Worm (Caenorhabditis elegans): ENCODE data around the gene scd-1.
A peak's percentile ranks its signal among the peaks of the same experiment; 100 is the strongest.

scd-1 gene

DNA sequence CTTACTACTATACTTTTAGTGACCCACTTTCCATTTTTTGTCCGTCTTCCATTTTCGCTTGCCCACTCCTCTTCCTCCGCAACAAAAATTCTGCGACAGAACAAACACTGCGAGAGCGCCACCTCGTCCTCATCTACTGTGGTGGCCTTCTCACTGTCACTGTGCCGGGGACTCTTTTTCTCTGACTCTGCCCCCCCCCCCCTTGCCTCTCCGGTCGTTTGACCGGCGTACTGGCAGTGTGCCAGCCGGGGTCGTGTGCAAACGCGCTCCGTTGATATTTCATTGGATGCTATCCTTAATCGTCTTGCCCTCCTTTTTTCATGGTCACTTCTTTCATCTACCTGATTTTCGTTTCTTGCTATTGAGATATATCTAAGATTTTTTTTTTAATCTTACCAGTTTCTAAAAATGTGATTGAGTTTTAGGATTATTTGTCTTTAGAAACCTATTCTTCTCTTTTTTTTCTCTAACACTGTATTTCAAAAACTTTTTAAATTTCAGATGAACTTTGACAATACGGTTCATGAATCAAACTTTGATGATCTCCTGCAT lies 45.1 kb downstream of the scd-1 start, which contains the start of gene atf-6 (continued):
- TF ChIP-seq peb-1 (tag; optimal IDR thresholded peaks at IDR 0.05), result peak; percentile 67
- TF ChIP-seq nhr-23 (tag; optimal IDR thresholded peaks at IDR 0.05), result no peak
- peak; percentile 76 for TF ChIP-seq unc-55 (GFP tag; optimal IDR thresholded peaks at IDR 0.05)
- TF ChIP-seq alr-1 (tag; optimal IDR thresholded peaks at IDR 0.05), result no peak
- TF ChIP-seq mab-5 (tag; optimal IDR thresholded peaks at IDR 0.05), result peak; percentile 85
- TF ChIP-seq nhr-25 (tag; optimal IDR thresholded peaks at IDR 0.05), result no peak
- peak; percentile 83 for TF ChIP-seq C34F6.9 (tag; optimal IDR thresholded peaks at IDR 0.05)
- TF ChIP-seq nhr-129 (tag; optimal IDR thresholded peaks at IDR 0.05), result peak; percentile 86
- TF ChIP-seq unc-62 (GFP tag; optimal IDR thresholded peaks at IDR 0.05), result no peak
- TF ChIP-seq unc-39 (tag; optimal IDR thresholded peaks at IDR 0.05), result no peak
- TF ChIP-seq sma-9 (GFP tag; optimal IDR thresholded peaks at IDR 0.05), result peak; percentile 85
- no peak for TF ChIP-seq sma-9 (tag; optimal IDR thresholded peaks at IDR 0.05)
- no peak for TF ChIP-seq lin-39 (tag; optimal IDR thresholded peaks at IDR 0.05)
- no peak for TF ChIP-seq ztf-11 (tag; optimal IDR thresholded peaks at IDR 0.05)
- TF ChIP-seq sma-3 (GFP tag; optimal IDR thresholded peaks at IDR 0.05), result peak; percentile 93

DNA sequence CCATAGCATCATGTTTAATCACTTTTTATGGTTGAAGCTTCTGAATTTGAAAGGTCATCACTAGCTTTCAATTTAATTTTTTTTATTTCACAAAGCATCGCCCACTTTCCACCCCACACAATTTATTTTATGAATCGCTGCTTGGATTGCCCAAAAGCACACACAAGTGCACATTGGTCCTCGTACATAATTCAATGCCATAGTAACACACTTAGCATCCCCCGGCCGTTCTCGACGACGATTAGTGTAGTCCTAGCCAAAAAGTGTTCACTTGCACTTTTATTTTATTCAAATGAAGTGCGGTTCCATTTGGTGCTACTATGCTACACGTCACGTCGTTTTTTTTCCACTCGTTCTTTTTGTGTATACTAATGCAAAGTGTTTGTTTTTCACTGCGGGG lies 46.6 kb downstream of the scd-1 start:
- TF ChIP-seq zag-1 (tag; optimal IDR thresholded peaks at IDR 0.05) (no peak), crh-2 (tag; optimal IDR thresholded peaks at IDR 0.05) (no peak), elt-3 (tag; optimal IDR thresholded peaks at IDR 0.05) (no peak), ztf-1 (GFP tag; conservative IDR thresholded peaks at IDR 0.05) (no peak), nhr-6 (tag; optimal IDR thresholded peaks at IDR 0.05) (no peak), egl-27 (tag; optimal IDR thresholded peaks at IDR 0.05) (no peak), alr-1 (tag; optimal IDR thresholded peaks at IDR 0.05) (no peak), ztf-11 (tag; optimal IDR thresholded peaks at IDR 0.05) (no peak), snpc-4 (tag; optimal IDR thresholded peaks at IDR 0.05) (no peak)

DNA sequence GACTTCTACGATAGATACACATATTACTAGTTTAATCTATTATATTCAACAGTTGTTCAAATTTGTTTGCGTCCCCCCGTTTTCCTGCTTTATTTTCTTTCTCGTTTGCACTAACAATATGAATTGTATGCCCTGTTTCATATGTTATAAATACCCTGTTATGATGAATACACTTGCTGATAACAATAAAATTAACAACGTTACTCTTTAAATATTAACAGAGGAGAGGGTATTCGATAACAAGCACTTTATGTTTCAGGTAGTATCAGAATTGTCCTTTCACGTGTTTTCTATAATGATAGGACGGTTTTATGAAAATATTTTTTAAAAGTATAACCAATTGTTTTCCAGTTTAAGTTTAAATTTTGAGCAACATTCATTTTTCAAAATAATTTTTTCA lies 47.1 kb downstream of the scd-1 start:
- no peak for TF ChIP-seq R02D3.7 (tag; optimal IDR thresholded peaks at IDR 0.05)
- TF ChIP-seq snpc-4 (tag; optimal IDR thresholded peaks at IDR 0.05), result no peak
- TF ChIP-seq nhr-23 (tag; optimal IDR thresholded peaks at IDR 0.05), result no peak
- no peak for TF ChIP-seq nhr-21 (tag; optimal IDR thresholded peaks at IDR 0.05)
- no peak for TF ChIP-seq ztf-11 (tag; optimal IDR thresholded peaks at IDR 0.05)
- no peak for TF ChIP-seq nhr-10 (tag; optimal IDR thresholded peaks at IDR 0.05)
- TF ChIP-seq ceh-16 (tag; optimal IDR thresholded peaks at IDR 0.05), result no peak
- TF ChIP-seq mbf-1 (tag; optimal IDR thresholded peaks at IDR 0.05), result no peak
- TF ChIP-seq lin-13 (GFP tag; optimal IDR thresholded peaks at IDR 0.05), result no peak
- no peak for TF ChIP-seq mab-5 (tag; optimal IDR thresholded peaks at IDR 0.05)
- no peak for TF ChIP-seq lsy-2 (tag; optimal IDR thresholded peaks at IDR 0.05)
- no peak for TF ChIP-seq nhr-77 (tag; optimal IDR thresholded peaks at IDR 0.05)
- no peak for TF ChIP-seq ztf-4 (tag; optimal IDR thresholded peaks at IDR 0.05)
- no peak for TF ChIP-seq gmeb-1 (tag; optimal IDR thresholded peaks at IDR 0.05)
- TF ChIP-seq nhr-12 (tag; optimal IDR thresholded peaks at IDR 0.05), result no peak
- TF ChIP-seq aly-2 (tag; optimal IDR thresholded peaks at IDR 0.05), result no peak

DNA sequence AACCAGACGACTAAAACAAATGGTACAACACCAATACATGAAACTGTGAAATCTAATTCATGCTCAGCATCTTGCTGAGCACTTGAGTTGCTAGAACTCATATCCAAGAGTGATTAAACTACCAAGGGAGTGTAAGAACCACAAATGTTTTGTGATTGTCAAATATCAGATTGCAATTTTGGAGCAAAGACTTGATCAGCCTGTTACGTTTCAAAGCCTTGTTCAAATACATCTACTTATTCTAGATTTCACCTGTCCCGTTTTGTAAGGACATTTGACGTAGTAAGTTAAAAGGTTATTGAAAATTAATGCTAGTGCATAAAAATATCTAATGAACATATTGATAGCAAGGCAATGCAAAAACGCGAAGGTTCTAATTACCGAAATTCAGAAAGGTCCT lies 48.2 kb downstream of the scd-1 start, which contains the start of gene F45E6.1:
F45E6.1 (minus strand) TSS at position 101 of the 400 bp plus-strand sequence.
- TF ChIP-seq alr-1 (tag; optimal IDR thresholded peaks at IDR 0.05) (no peak), nhr-25 (tag; optimal IDR thresholded peaks at IDR 0.05) (no peak), sem-4 (tag; optimal IDR thresholded peaks at IDR 0.05) (no peak), sma-3 (GFP tag; optimal IDR thresholded peaks at IDR 0.05) (no peak), mab-5 (tag; optimal IDR thresholded peaks at IDR 0.05) (no peak), nhr-12 (tag; optimal IDR thresholded peaks at IDR 0.05) (no peak), ztf-1 (GFP tag; conservative IDR thresholded peaks at IDR 0.05) (no peak), elt-3 (tag; optimal IDR thresholded peaks at IDR 0.05) (no peak), ceh-82 (tag; optimal IDR thresholded peaks at IDR 0.05) (no peak), gmeb-1 (tag; optimal IDR thresholded peaks at IDR 0.05) (no peak), skn-1 (tag; optimal IDR thresholded peaks at IDR 0.05) (no peak), ZK546.5 (tag; optimal IDR thresholded peaks at IDR 0.05) (no peak), nhr-237 (tag; optimal IDR thresholded peaks at IDR 0.05) (no peak), unc-62 (GFP tag; optimal IDR thresholded peaks at IDR 0.05) (no peak), ceh-16 (tag; optimal IDR thresholded peaks at IDR 0.05) (no peak)
